Worm (Caenorhabditis elegans) whole organism, L1 larva: ENCODE measurements around the gene F11D11.3.

Source experiments
- C04F5.9 ChIP-seq: sonication (generic microtip); optimal IDR thresholded peaks from 2 replicates; lab custom pipeline; 2016; ENCODE audit warnings: missing genetic modification characterization, missing compliant biosample characterization
- C34B4.2 ChIP-seq: sonication (generic microtip); optimal IDR thresholded peaks from 2 replicates; lab custom pipeline; 2017; ENCODE audit warnings: mild to moderate bottlenecking, missing genetic modification characterization, missing compliant biosample characterization
- aha-1 ChIP-seq: fragments of 150-350 bp; optimal IDR thresholded peaks from 2 replicates; lab custom pipeline; 2014; ENCODE audit warnings: missing biosample characterization, missing genetic modification characterization
- ama-1 ChIP-seq: fragments of 150-350 bp; optimal IDR thresholded peaks from 2 replicates; lab custom pipeline; 2014
- blmp-1 ChIP-seq: fragments of 150-350 bp; optimal IDR thresholded peaks from 2 replicates; lab custom pipeline; 2014; ENCODE audit warnings: missing biosample characterization, missing genetic modification characterization
- ceh-63 ChIP-seq: fragments of 200-800 bp; sonication (Bioruptor generic); optimal IDR thresholded peaks from 2 replicates; lab custom pipeline; 2018; ENCODE audit warnings: mild to moderate bottlenecking, missing genetic modification characterization, missing compliant biosample characterization
- ceh-8 ChIP-seq: fragments of 200-800 bp; sonication (Bioruptor generic); optimal IDR thresholded peaks from 2 replicates; lab custom pipeline; 2018; ENCODE audit warnings: mild to moderate bottlenecking, missing genetic modification characterization, moderate library complexity, missing compliant biosample characterization
- ceh-90 ChIP-seq: sonication (generic microtip); optimal IDR thresholded peaks from 2 replicates; lab custom pipeline; 2016; ENCODE audit warnings: missing genetic modification characterization, missing compliant biosample characterization
- ces-1 ChIP-seq: fragments of 150-350 bp; optimal IDR thresholded peaks from 2 replicates; lab custom pipeline; 2014; ENCODE audit warnings: missing biosample characterization, missing genetic modification reagents, missing genetic modification characterization
- dpl-1 ChIP-seq, 3 experiments: fragments of 150-350 bp in 2 of 3; sonication (generic microtip) in 1 of 3; optimal IDR thresholded peaks; 2 replicates each; lab custom pipeline; 2014 to 2017; ENCODE audit warnings: missing biosample characterization in 3 of 3, missing genetic modification characterization in 3 of 3, missing genetic modification reagents in 3 of 3
- efl-1 ChIP-seq, 4 experiments: fragments of 150-350 bp; optimal IDR thresholded peaks in 3 of 4; peaks in 1 of 4; 1 replicate in 1 of 4; 2 replicates in 3 of 4; lab custom pipeline; 2014; ENCODE audit warnings: missing biosample characterization in 2 of 4, missing genetic modification characterization in 2 of 4, missing genetic modification reagents in 2 of 4
- efl-3 ChIP-seq: fragments of 200-800 bp; sonication (Bioruptor generic); optimal IDR thresholded peaks from 2 replicates; lab custom pipeline; 2018; ENCODE audit warnings: mild to moderate bottlenecking, missing genetic modification characterization, missing compliant biosample characterization
- egl-27 ChIP-seq, 2 experiments: fragments of 150-350 bp in 1 of 2; sonication (generic microtip); optimal IDR thresholded peaks; 3 replicates each; lab custom pipeline; 2017 to 2018; ENCODE audit warnings: missing biosample characterization in 2 of 2, missing genetic modification characterization in 2 of 2, missing genetic modification reagents in 2 of 2
- elt-2 ChIP-seq: sonication (generic microtip); optimal IDR thresholded peaks from 2 replicates; lab custom pipeline; 2016; ENCODE audit warnings: missing genetic modification characterization, mild to moderate bottlenecking, inconsistent platforms, missing compliant biosample characterization, missing genetic modification reagents
- elt-3 ChIP-seq, 6 experiments: fragments of 150-350 bp in 1 of 6; sonication (generic microtip); optimal IDR thresholded peaks; 2 replicates each; lab custom pipeline; 2017 to 2018; ENCODE audit warnings: missing biosample characterization in 6 of 6, missing genetic modification characterization in 6 of 6, inconsistent platforms in 1 of 6
- ets-5 ChIP-seq: fragments of 200-800 bp; sonication (Bioruptor generic); IDR thresholded peaks from 2 replicates; pipeline ENCODE4 v1.3.6; 2022; ENCODE audit warnings: missing genetic modification characterization, missing compliant biosample characterization
- grh-1 ChIP-seq: fragments of 200-800 bp; sonication (Bioruptor generic); IDR thresholded peaks from 2 replicates; pipeline ENCODE4 v1.3.6; 2022; ENCODE audit warnings: missing genetic modification reagents, missing genetic modification characterization, missing compliant biosample characterization
- hlh-17 ChIP-seq: fragments of 200-800 bp; sonication (Bioruptor generic); optimal IDR thresholded peaks from 2 replicates; lab custom pipeline; 2018; ENCODE audit warnings: missing genetic modification characterization, mild to moderate bottlenecking, missing compliant biosample characterization, moderate library complexity, borderline replicate concordance
- irx-1 ChIP-seq: sonication (generic microtip); optimal IDR thresholded peaks from 2 replicates; lab custom pipeline; 2016; ENCODE audit warnings: missing genetic modification characterization, missing compliant biosample characterization
- jun-1 ChIP-seq: fragments of 150-350 bp; optimal IDR thresholded peaks from 2 replicates; lab custom pipeline; 2014; ENCODE audit warnings: missing biosample characterization, missing genetic modification reagents, missing genetic modification characterization
- lin-13 ChIP-seq: fragments of 150-350 bp; optimal IDR thresholded peaks from 2 replicates; lab custom pipeline; 2014; ENCODE audit warnings: missing biosample characterization, missing genetic modification reagents, missing genetic modification characterization
- lin-14 ChIP-seq: fragments of 200-800 bp; sonication (Bioruptor generic); optimal IDR thresholded peaks from 2 replicates; lab custom pipeline; 2018; ENCODE audit warnings: mild to moderate bottlenecking, missing genetic modification characterization, moderate library complexity, missing compliant biosample characterization
- lin-15B ChIP-seq: fragments of 150-350 bp; sonication (generic microtip); optimal IDR thresholded peaks from 3 replicates; lab custom pipeline; 2014; ENCODE audit warnings: missing biosample characterization, missing genetic modification characterization
- lin-35 ChIP-seq, 2 experiments: fragments of 150-350 bp; optimal IDR thresholded peaks; 2 replicates each; lab custom pipeline; 2014; ENCODE audit warnings: missing biosample characterization in 2 of 2, missing genetic modification characterization in 2 of 2, missing genetic modification reagents in 2 of 2
- lsy-2 ChIP-seq, 2 experiments: fragments of 150-350 bp; optimal IDR thresholded peaks; 2 replicates each; lab custom pipeline; 2014; ENCODE audit warnings: missing biosample characterization in 2 of 2, missing genetic modification characterization in 2 of 2
- mdl-1 ChIP-seq, 2 experiments: fragments of 150-350 bp; optimal IDR thresholded peaks; 2 replicates each; lab custom pipeline; 2014 to 2017; ENCODE audit warnings: missing biosample characterization in 2 of 2, missing genetic modification characterization in 2 of 2, inconsistent platforms in 1 of 2
- nhr-11 ChIP-seq: fragments of 150-350 bp; optimal IDR thresholded peaks from 2 replicates; lab custom pipeline; 2014; ENCODE audit warnings: missing biosample characterization, missing genetic modification characterization
- nhr-12 ChIP-seq: sonication (generic microtip); optimal IDR thresholded peaks from 2 replicates; lab custom pipeline; 2017; ENCODE audit warnings: missing biosample characterization, missing genetic modification characterization
- nhr-19 ChIP-seq: fragments of 200-800 bp; sonication (Bioruptor generic); conservative IDR thresholded peaks from 2 replicates; pipeline ENCODE4 v1.3.6; 2022; ENCODE audit warnings: missing genetic modification characterization, missing compliant biosample characterization
- nhr-20 ChIP-seq: sonication (generic microtip); optimal IDR thresholded peaks from 2 replicates; lab custom pipeline; 2016; ENCODE audit warnings: mild to moderate bottlenecking, missing genetic modification characterization, missing compliant biosample characterization
- nhr-47 ChIP-seq: sonication (generic microtip); optimal IDR thresholded peaks from 2 replicates; lab custom pipeline; 2016; ENCODE audit warnings: mild to moderate bottlenecking, missing genetic modification characterization, moderate library complexity, missing compliant biosample characterization
- nhr-71 ChIP-seq: sonication (generic microtip); optimal IDR thresholded peaks from 2 replicates; lab custom pipeline; 2016; ENCODE audit warnings: mild to moderate bottlenecking, missing genetic modification characterization, moderate library complexity, missing compliant biosample characterization
- nhr-76 ChIP-seq: sonication (generic microtip); optimal IDR thresholded peaks from 2 replicates; lab custom pipeline; 2017; ENCODE audit warnings: missing biosample characterization, missing genetic modification characterization
- nhr-77 ChIP-seq: fragments of 150-350 bp; optimal IDR thresholded peaks from 2 replicates; lab custom pipeline; 2014; ENCODE audit warnings: missing biosample characterization, missing genetic modification characterization
- nhr-85 ChIP-seq: sonication (generic microtip); peaks from one replicate; lab custom pipeline; 2016; ENCODE audit warnings: missing genetic modification characterization, inconsistent platforms, missing compliant biosample characterization
- nhr-90 ChIP-seq: sonication (generic microtip); optimal IDR thresholded peaks from 2 replicates; lab custom pipeline; 2016; ENCODE audit warnings: mild to moderate bottlenecking, missing genetic modification characterization, missing compliant biosample characterization; ENCODE audit not compliant: poor library complexity
- pqm-1 ChIP-seq: sonication (generic microtip); optimal IDR thresholded peaks from 3 replicates; lab custom pipeline; 2017; ENCODE audit warnings: missing biosample characterization, missing genetic modification characterization
- rnt-1 ChIP-seq: sonication (generic microtip); optimal IDR thresholded peaks from 2 replicates; lab custom pipeline; 2016; ENCODE audit warnings: mild to moderate bottlenecking, missing genetic modification characterization, moderate library complexity, missing compliant biosample characterization
- skn-1 ChIP-seq: fragments of 150-350 bp; optimal IDR thresholded peaks from 2 replicates; lab custom pipeline; 2014; ENCODE audit warnings: missing biosample characterization, missing genetic modification characterization
- snpc-4 ChIP-seq: fragments of 150-350 bp; optimal IDR thresholded peaks from 2 replicates; lab custom pipeline; 2014; ENCODE audit warnings: missing biosample characterization, missing genetic modification characterization
- snu-23 ChIP-seq: sonication (generic microtip); optimal IDR thresholded peaks from 2 replicates; lab custom pipeline; 2016; ENCODE audit warnings: missing genetic modification characterization, missing compliant biosample characterization
- sox-4 ChIP-seq: sonication (generic microtip); optimal IDR thresholded peaks from 2 replicates; lab custom pipeline; 2016; ENCODE audit warnings: missing genetic modification characterization, missing compliant biosample characterization
- sup-37 ChIP-seq: fragments of 200-800 bp; sonication (Bioruptor generic); optimal IDR thresholded peaks from 2 replicates; lab custom pipeline; 2018; ENCODE audit warnings: mild to moderate bottlenecking, missing genetic modification characterization, missing compliant biosample characterization
- swsn-7 ChIP-seq: sonication (generic microtip); optimal IDR thresholded peaks from 2 replicates; lab custom pipeline; 2016; ENCODE audit warnings: missing genetic modification characterization, missing compliant biosample characterization
- tbx-2 ChIP-seq: sonication (generic microtip); optimal IDR thresholded peaks from 2 replicates; lab custom pipeline; 2016; ENCODE audit warnings: missing genetic modification characterization, missing compliant biosample characterization
- unc-130 ChIP-seq: fragments of 150-350 bp; optimal IDR thresholded peaks from 2 replicates; lab custom pipeline; 2017; ENCODE audit warnings: missing biosample characterization, missing genetic modification characterization, inconsistent platforms
- unc-30 ChIP-seq: sonication (generic microtip); optimal IDR thresholded peaks from 2 replicates; lab custom pipeline; 2017; ENCODE audit warnings: missing biosample characterization, missing genetic modification characterization
- unc-62 ChIP-seq: fragments of 150-350 bp; optimal IDR thresholded peaks from 2 replicates; lab custom pipeline; 2014; ENCODE audit warnings: missing biosample characterization, missing genetic modification reagents, missing genetic modification characterization
- unc-86 ChIP-seq: sonication (generic microtip); optimal IDR thresholded peaks from 2 replicates; lab custom pipeline; 2016; ENCODE audit warnings: missing genetic modification characterization, missing compliant biosample characterization
- zag-1 ChIP-seq: fragments of 150-350 bp; optimal IDR thresholded peaks from 2 replicates; lab custom pipeline; 2014; ENCODE audit warnings: missing biosample characterization, missing genetic modification characterization
- zip-4 ChIP-seq: fragments of 200-800 bp; sonication (Bioruptor generic); optimal IDR thresholded peaks from 2 replicates; lab custom pipeline; 2018; ENCODE audit warnings: mild to moderate bottlenecking, missing genetic modification characterization, moderate library complexity, missing compliant biosample characterization
- ztf-11 ChIP-seq, 2 experiments: sonication (generic microtip); optimal IDR thresholded peaks; 2 replicates each; lab custom pipeline; 2016 to 2017; ENCODE audit warnings: missing genetic modification characterization in 2 of 2, missing biosample characterization in 1 of 2, missing compliant biosample characterization in 1 of 2
- ztf-4 ChIP-seq: fragments of 150-350 bp; optimal IDR thresholded peaks from 2 replicates; lab custom pipeline; 2014; ENCODE audit warnings: missing biosample characterization, missing genetic modification characterization

F11D11.3 gene

ce11 chrV:18710045-18710490, 50.0 kb downstream of the F11D11.3 start (continued):
- TF ChIP-seq mdl-1 (tag; optimal IDR thresholded peaks at IDR 0.05; lab: Kevin White, UChicago), result no peak
- TF ChIP-seq nhr-12, result no peak
- TF ChIP-seq efl-1 (optimal IDR thresholded peaks at IDR 0.05; lab: Kevin White, UChicago), result no peak
- TF ChIP-seq efl-1 (GFP tag; optimal IDR thresholded peaks at IDR 0.05 in 1 of 2; lab: Kevin White, UChicago), result peak in 1 of 2 experiments; percentile 91
- no peak for TF ChIP-seq ceh-8
- no peak for TF ChIP-seq nhr-76 (tag; lab: Kevin White, UChicago)
- TF ChIP-seq unc-130 (tag; lab: Kevin White, UChicago), result no peak
- no peak for TF ChIP-seq nhr-77 (tag; lab: Kevin White, UChicago)
- no peak for TF ChIP-seq elt-2 (tag; lab: Kevin White, UChicago)
- TF ChIP-seq swsn-7 (tag; lab: Kevin White, UChicago), result peak; percentile 37
- TF ChIP-seq sox-4, result no peak
- TF ChIP-seq lin-14 (GFP tag; lab: Kevin White, UChicago), result no peak
- peak; percentile 87 to 97 for TF ChIP-seq lsy-2 (tag; optimal IDR thresholded peaks at IDR 0.05; lab: Kevin White, UChicago)
- TF ChIP-seq unc-86 (tag; lab: Kevin White, UChicago), result peak; percentile 5
- no peak for TF ChIP-seq zag-1 (tag; lab: Kevin White, UChicago)
- no peak for TF ChIP-seq jun-1 (tag; lab: Kevin White, UChicago)
- peak; percentile 90 for TF ChIP-seq nhr-47 (tag; lab: Kevin White, UChicago)
- no peak for TF ChIP-seq zip-4
- TF ChIP-seq skn-1, result peak; percentile 55
- TF ChIP-seq dpl-1 (GFP tag; optimal IDR thresholded peaks at IDR 0.05; lab: Kevin White, UChicago), result no peak
- TF ChIP-seq ceh-90 (tag; lab: Kevin White, UChicago), result no peak
- no peak for TF ChIP-seq sup-37 (GFP tag; lab: Kevin White, UChicago)
- no peak for TF ChIP-seq lin-13 (GFP tag; lab: Kevin White, UChicago)
- no peak for TF ChIP-seq hlh-17 (GFP tag; lab: Kevin White, UChicago)
- no peak for TF ChIP-seq ceh-63
- TF ChIP-seq elt-3 (tag; optimal IDR thresholded peaks at IDR 0.05; lab: Kevin White, UChicago), result peak in 1 of 6 experiments; percentile 1
- TF ChIP-seq irx-1 (tag; lab: Kevin White, UChicago), result peak; percentile 79
- TF ChIP-seq snpc-4 (tag; lab: Kevin White, UChicago), result peak; percentile 36
- no peak for TF ChIP-seq egl-27 (tag; optimal IDR thresholded peaks at IDR 0.05; lab: Kevin White, UChicago)
- TF ChIP-seq ztf-4 (tag; lab: Kevin White, UChicago), result no peak
- peak; percentile 65 for TF ChIP-seq nhr-19 (GFP tag; lab: Robert Waterston, UW)
- TF ChIP-seq ztf-11 (tag; optimal IDR thresholded peaks at IDR 0.05; lab: Kevin White, UChicago), result peak in 1 of 2 experiments; percentile 81
- no peak for TF ChIP-seq efl-3 (GFP tag; lab: Kevin White, UChicago)
- no peak for TF ChIP-seq unc-30 (tag; lab: Kevin White, UChicago)
- no peak for TF ChIP-seq nhr-11 (tag; lab: Kevin White, UChicago)
- no peak for TF ChIP-seq unc-62 (GFP tag; lab: Kevin White, UChicago)
- TF ChIP-seq pqm-1, result no peak
- no peak for TF ChIP-seq rnt-1 (tag; lab: Kevin White, UChicago)
- TF ChIP-seq lin-35 (GFP tag; optimal IDR thresholded peaks at IDR 0.05; lab: Kevin White, UChicago), result peak in 1 of 2 experiments; percentile 15
- TF ChIP-seq C34B4.2 (tag; lab: Kevin White, UChicago), result no peak
- no peak for TF ChIP-seq blmp-1 (tag; lab: Kevin White, UChicago)
- TF ChIP-seq lin-15B (tag; lab: Kevin White, UChicago), result no peak
- TF ChIP-seq C04F5.9 (tag; lab: Kevin White, UChicago), result no peak
- no peak for TF ChIP-seq grh-1 (GFP tag; lab: Robert Waterston, UW)
- peak; percentile 56 for TF ChIP-seq tbx-2 (tag; lab: Kevin White, UChicago)
- TF ChIP-seq nhr-71, result no peak
- peak; percentile 9 for TF ChIP-seq nhr-20
- peak; percentile 47 for TF ChIP-seq nhr-90 (tag; lab: Kevin White, UChicago)
- TF ChIP-seq aha-1 (tag; lab: Kevin White, UChicago), result no peak
- no peak for TF ChIP-seq snu-23
- TF ChIP-seq nhr-85 (tag; lab: Kevin White, UChicago), result peak; percentile 70
- TF ChIP-seq ets-5, result no peak
- no peak for TF ChIP-seq ces-1 (GFP tag; lab: Kevin White, UChicago)
- TF ChIP-seq ama-1, result no peak
